Worm (Caenorhabditis elegans) whole organism, late embryonic: Measurements from ENCODE around the gene erd-2.1.

Experiments used
- T23F11.4 ChIP-seq: fragments of 200-800 bp; sonication (Bioruptor generic); optimal IDR thresholded peaks from 2 replicates; lab custom pipeline; 2018; ENCODE audit warnings: mild to moderate bottlenecking, missing genetic modification characterization, missing compliant biosample characterization
- ama-1 ChIP-seq: fragments of 150-350 bp; optimal IDR thresholded peaks from 2 replicates; lab custom pipeline; 2014
- ceh-30 ChIP-seq: fragments of 150-350 bp; optimal IDR thresholded peaks from 2 replicates; lab custom pipeline; 2014; ENCODE audit warnings: missing biosample characterization, missing genetic modification characterization
- elt-4 ChIP-seq: sonication (generic microtip); optimal IDR thresholded peaks from 2 replicates; lab custom pipeline; 2016; ENCODE audit warnings: missing genetic modification characterization, missing compliant biosample characterization
- hlh-13 ChIP-seq: fragments of 200-800 bp; sonication (Bioruptor generic); optimal IDR thresholded peaks from 2 replicates; lab custom pipeline; 2018; ENCODE audit warnings: mild to moderate bottlenecking, missing genetic modification characterization, missing compliant biosample characterization
- unc-42 ChIP-seq: sonication (generic microtip); optimal IDR thresholded peaks from 2 replicates; lab custom pipeline; 2016; ENCODE audit warnings: missing genotype, missing genetic modification characterization, missing compliant biosample characterization

ce11 chrX:10141264-10141663 lies 17.4 kb downstream of the erd-2.1 start:
- TF ChIP-seq ceh-30 (tag; lab: Kevin White, UChicago) = no peak
- TF ChIP-seq unc-42 (tag; lab: Kevin White, UChicago) = no peak
- TF ChIP-seq elt-4 (tag; lab: Kevin White, UChicago) = no peak
- TF ChIP-seq T23F11.4 (GFP tag; lab: Kevin White, UChicago) = no peak
- no peak for TF ChIP-seq hlh-13 (GFP tag; lab: Kevin White, UChicago)
- no peak for TF ChIP-seq ama-1 (lab: Kevin White, UChicago)
